Fruit fly (Drosophila melanogaster): Measurements from ENCODE around the gene CG43402.

CG43402 gene

dm6 chr2L:1422725-1423124 lies 19.7 kb upstream of the CG43402 start:
- TF ChIP-seq CG17801 (GFP tag; optimal IDR thresholded peaks at IDR 0.05; ENCODE audit: partially characterized antibody): no peak

- TF ChIP-seq CG17801 (GFP tag; optimal IDR thresholded peaks at IDR 0.05; ENCODE audit: partially characterized antibody): no peak
These were observed 18.5 kb upstream of the CG43402 start for dm6 chr2L:1423832-1424382.

DNA sequence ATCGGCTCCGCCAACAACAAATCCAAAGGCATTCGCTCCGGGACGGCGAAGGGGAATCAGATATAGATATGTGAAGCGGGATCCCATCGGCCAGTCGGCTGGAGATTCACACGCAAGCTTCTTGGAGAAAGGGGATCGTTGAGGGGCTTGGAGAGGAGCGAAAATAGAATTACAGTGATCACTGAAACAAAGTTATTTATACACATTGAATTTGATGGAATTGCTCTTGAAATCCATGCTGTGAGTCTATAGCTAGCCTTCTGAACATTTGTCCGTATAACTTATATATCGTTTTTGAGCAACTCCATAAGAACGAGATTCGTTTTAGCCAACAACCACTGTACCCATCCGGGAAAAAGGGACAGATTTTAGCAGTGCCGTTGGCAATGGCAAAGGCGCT lies 17.6 kb upstream of the CG43402 start:
- TF ChIP-seq CG17801 (GFP tag; optimal IDR thresholded peaks at IDR 0.05; ENCODE audit: partially characterized antibody): no peak

DNA sequence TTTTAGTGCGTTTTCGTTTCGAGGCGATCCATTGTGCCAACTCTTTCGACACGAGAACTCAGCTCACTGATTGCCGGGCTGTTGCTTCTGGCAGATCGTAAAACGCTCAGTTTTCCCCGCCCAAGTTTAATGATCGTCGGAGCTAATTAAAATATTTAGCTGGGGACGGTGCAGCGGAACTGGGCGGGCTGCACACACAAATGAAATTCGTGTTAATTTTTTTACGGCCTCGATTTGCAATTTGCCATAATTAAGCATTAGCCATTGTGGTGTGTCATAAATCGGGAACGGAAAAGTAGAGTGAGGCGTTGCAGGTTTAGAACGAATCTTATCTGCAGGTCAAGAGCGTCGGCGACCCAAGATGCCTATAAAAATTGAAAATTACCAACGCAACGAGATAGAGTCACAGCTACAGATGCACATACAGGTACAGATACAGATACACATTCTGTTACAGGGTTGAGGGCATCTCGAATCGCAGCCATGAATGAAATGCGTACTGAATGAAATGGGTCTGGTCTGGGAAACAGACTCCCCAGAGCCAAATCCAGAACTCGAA lies 16.5 kb upstream of the CG43402 start:
- no peak for TF ChIP-seq CG17801 (GFP tag; optimal IDR thresholded peaks at IDR 0.05; ENCODE audit: partially characterized antibody)

dm6 chr2L:1426821-1427265 lies 15.6 kb upstream of the CG43402 start:
- TF ChIP-seq CG17801 (GFP tag; optimal IDR thresholded peaks at IDR 0.05; ENCODE audit: partially characterized antibody): no peak

DNA sequence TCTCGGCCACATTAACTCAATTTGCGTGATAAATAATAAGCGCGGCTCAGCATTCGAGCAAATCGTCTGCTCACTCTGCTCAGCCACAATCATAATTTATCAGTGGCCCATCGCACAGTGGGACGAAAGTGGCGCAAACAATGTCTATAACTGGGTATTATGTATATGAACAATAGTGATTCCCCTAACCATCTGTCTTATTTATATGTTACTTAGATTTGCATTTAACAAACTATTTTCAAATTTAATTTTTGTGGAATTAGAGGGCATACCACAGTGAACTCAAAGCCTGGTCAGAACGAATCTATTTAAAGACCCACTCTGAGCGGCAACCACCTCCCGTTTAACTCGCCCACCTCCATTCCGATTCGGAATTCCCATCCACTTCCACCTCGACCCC lies 14.6 kb upstream of the CG43402 start:
- TF ChIP-seq CG17801 (GFP tag; optimal IDR thresholded peaks at IDR 0.05; ENCODE audit: partially characterized antibody): no peak

- TF ChIP-seq CG17801 (GFP tag; optimal IDR thresholded peaks at IDR 0.05; ENCODE audit: partially characterized antibody): no peak
These were observed 14.1 kb upstream of the CG43402 start, which contains the start of gene CG43401 for dm6 chr2L:1428290-1428689. Gene CG43401 (plus strand): TSS chr2L:1428474.

- TF ChIP-seq CG17801 (GFP tag; optimal IDR thresholded peaks at IDR 0.05; ENCODE audit: partially characterized antibody): no peak
These were observed 12.9 kb upstream of the CG43402 start for dm6 chr2L:1429558-1429957.

DNA sequence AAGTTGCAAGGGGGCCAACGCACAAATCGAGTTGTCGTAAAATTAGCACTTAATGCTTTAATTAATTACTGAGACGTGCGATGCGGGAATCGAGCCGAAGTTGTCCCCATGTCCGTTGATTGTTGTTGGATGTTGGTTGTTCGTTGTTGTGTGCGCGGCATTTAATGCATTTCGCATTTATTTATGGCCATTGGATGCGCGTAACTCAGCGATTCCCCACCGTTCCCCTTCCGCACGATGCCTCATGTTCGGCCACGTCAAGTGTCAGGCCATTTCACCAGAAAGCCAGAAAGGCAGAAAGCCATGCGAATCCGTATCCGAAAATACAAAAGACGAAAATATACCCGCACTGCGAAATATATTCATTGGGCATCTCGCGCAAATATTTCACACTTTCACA lies 11.0 kb upstream of the CG43402 start:
- no peak for TF ChIP-seq CG17801 (GFP tag; optimal IDR thresholded peaks at IDR 0.05; ENCODE audit: partially characterized antibody)

dm6 chr2L:1433732-1434131 lies 8.7 kb upstream of the CG43402 start:
- TF ChIP-seq CG17801 (GFP tag; optimal IDR thresholded peaks at IDR 0.05; ENCODE audit: partially characterized antibody): no peak

- no peak for TF ChIP-seq CG17801 (GFP tag; optimal IDR thresholded peaks at IDR 0.05; ENCODE audit: partially characterized antibody)
These were observed 7.5 kb upstream of the CG43402 start for dm6 chr2L:1434948-1435347.

- no peak for TF ChIP-seq CG17801 (GFP tag; optimal IDR thresholded peaks at IDR 0.05; ENCODE audit: partially characterized antibody)
These were observed 6.9 kb upstream of the CG43402 start for dm6 chr2L:1435494-1435893.

- TF ChIP-seq CG17801 (GFP tag; optimal IDR thresholded peaks at IDR 0.05; ENCODE audit: partially characterized antibody): no peak
These were observed 2.5 kb upstream of the CG43402 start for dm6 chr2L:1439790-1440422.

dm6 chr2L:1443509-1443908 lies 1.1 kb downstream of the CG43402 start:
- TF ChIP-seq CG17801 (GFP tag; optimal IDR thresholded peaks at IDR 0.05; ENCODE audit: partially characterized antibody): no peak

- TF ChIP-seq CG17801 (GFP tag; optimal IDR thresholded peaks at IDR 0.05; ENCODE audit: partially characterized antibody): no peak
These were observed 2.6 kb downstream of the CG43402 start for dm6 chr2L:1445048-1445447.

- no peak for TF ChIP-seq CG17801 (GFP tag; optimal IDR thresholded peaks at IDR 0.05; ENCODE audit: partially characterized antibody)
These were observed 4.3 kb downstream of the CG43402 start for dm6 chr2L:1446740-1447139.

- TF ChIP-seq CG17801 (GFP tag; optimal IDR thresholded peaks at IDR 0.05; ENCODE audit: partially characterized antibody): no peak
These were observed 5.2 kb downstream of the CG43402 start for dm6 chr2L:1447652-1448051.
